Fruit fly (Drosophila melanogaster) whole organism, embryonic: ENCODE data around the gene Tango1.

ENCODE experiments used
- Atf3 ChIP-seq: fragments of 200-800 bp; sonication (Bioruptor generic); optimal IDR thresholded peaks from 3 replicates; lab custom pipeline; 2016; ENCODE audit warnings: missing biosample characterization, missing genetic modification characterization
- Awh ChIP-seq: fragments of 200-800 bp; sonication (Bioruptor generic); IDR thresholded peaks from 2 replicates; pipeline ENCODE4, ENCODE4 v1.3.6; 2022; ENCODE audit warnings: missing biosample characterization, missing genetic modification characterization
- Bteb2 ChIP-seq: fragments of 200-800 bp; sonication (Bioruptor generic); optimal IDR thresholded peaks from 2 replicates; lab custom pipeline; 2016; ENCODE audit warnings: missing biosample characterization, missing genetic modification characterization
- CG10366 ChIP-seq: fragments of 200-800 bp; sonication (Bioruptor generic); IDR thresholded peaks from 2 replicates; pipeline ENCODE4 v1.3.6; 2022; ENCODE audit warnings: missing biosample characterization, missing genetic modification characterization
- CG12236 ChIP-seq: fragments of 200-800 bp; sonication (Bioruptor generic); optimal IDR thresholded peaks from 2 replicates; lab custom pipeline; 2016; ENCODE audit warnings: missing biosample characterization, missing genetic modification characterization
- CG13123 ChIP-seq: fragments of 200-800 bp; sonication (Bioruptor generic); optimal IDR thresholded peaks from 2 replicates; lab custom pipeline; 2016; ENCODE audit warnings: missing biosample characterization, missing genetic modification characterization
- CG16815 ChIP-seq: fragments of 200-800 bp; sonication (Bioruptor generic); optimal IDR thresholded peaks from 3 replicates; lab custom pipeline; 2017; ENCODE audit warnings: missing biosample characterization, mild to moderate bottlenecking, missing genetic modification characterization
- CG1832 ChIP-seq: fragments of 200-800 bp; sonication (Bioruptor generic); optimal IDR thresholded peaks from 2 replicates; lab custom pipeline; 2017; ENCODE audit warnings: missing biosample characterization, mild to moderate bottlenecking, missing genetic modification characterization, inconsistent platforms
- CG18476 ChIP-seq: fragments of 200-800 bp; sonication (Bioruptor generic); optimal IDR thresholded peaks from 2 replicates; lab custom pipeline; 2016; ENCODE audit warnings: missing biosample characterization, mild to moderate bottlenecking, missing genetic modification characterization
- CG2875 ChIP-seq: fragments of 200-800 bp; sonication (Bioruptor generic); optimal IDR thresholded peaks from 2 replicates; lab custom pipeline; 2017; ENCODE audit warnings: missing biosample characterization, mild to moderate bottlenecking, missing genetic modification characterization, missing genetic modification reagents
- CG32772 ChIP-seq: fragments of 200-800 bp; sonication (Bioruptor generic); IDR thresholded peaks from 2 replicates; pipeline ENCODE4 v1.3.6; 2022; ENCODE audit warnings: missing biosample characterization, missing genetic modification characterization
- CG3726 ChIP-seq: fragments of 200-800 bp; sonication (Bioruptor generic); IDR thresholded peaks from 3 replicates; pipeline ENCODE4, ENCODE4 v1.3.6; 2022; ENCODE audit warnings: missing biosample characterization, missing genetic modification characterization
- CG43689 ChIP-seq: fragments of 200-800 bp; sonication (Bioruptor generic); IDR thresholded peaks from 2 replicates; pipeline ENCODE4 v1.3.6; 2022; ENCODE audit warnings: missing biosample characterization, missing genetic modification characterization
- CG7271 ChIP-seq: fragments of 200-800 bp; sonication (Bioruptor generic); optimal IDR thresholded peaks from 2 replicates; lab custom pipeline; 2018; ENCODE audit warnings: missing biosample characterization, mild to moderate bottlenecking, missing genetic modification characterization, moderate library complexity
- CG8290 ChIP-seq, 3 experiments: fragments of 200-800 bp; sonication (Bioruptor generic); optimal IDR thresholded peaks; 2 replicates each; lab custom pipeline; 2016 to 2019; ENCODE audit warnings: missing biosample characterization in 3 of 3, missing genetic modification characterization in 3 of 3, mild to moderate bottlenecking in 2 of 3, moderate library complexity in 1 of 3
- CG9609 ChIP-seq: fragments of 200-800 bp; sonication (Bioruptor generic); optimal IDR thresholded peaks from 3 replicates; lab custom pipeline; 2016; ENCODE audit warnings: missing biosample characterization, missing genetic modification characterization
- CHES-1-like ChIP-seq: fragments of 200-800 bp; sonication (Bioruptor generic); optimal IDR thresholded peaks from 2 replicates; lab custom pipeline; 2016; ENCODE audit warnings: missing biosample characterization, missing genetic modification characterization
- E2f1 ChIP-seq: fragments of 200-800 bp; sonication (Bioruptor generic); IDR thresholded peaks from 2 replicates; pipeline ENCODE4 v1.3.6; 2022; ENCODE audit warnings: missing biosample characterization, missing genetic modification characterization
- Fer2 ChIP-seq: fragments of 200-800 bp; sonication (Bioruptor generic); optimal IDR thresholded peaks from 2 replicates; lab custom pipeline; 2018; ENCODE audit warnings: missing biosample characterization, mild to moderate bottlenecking, missing genetic modification characterization, moderate library complexity
- HHEX ChIP-seq: fragments of 200-800 bp; sonication (Bioruptor generic); optimal IDR thresholded peaks from 3 replicates; lab custom pipeline; 2017; ENCODE audit warnings: missing biosample characterization, mild to moderate bottlenecking, missing genetic modification characterization, missing genetic modification reagents
- Hey ChIP-seq: fragments of 200-800 bp; sonication (Bioruptor generic); optimal IDR thresholded peaks from 3 replicates; lab custom pipeline; 2018; ENCODE audit warnings: missing biosample characterization, mild to moderate bottlenecking, missing genetic modification characterization
- MESR4 ChIP-seq: fragments of 200-800 bp; sonication (Bioruptor generic); optimal IDR thresholded peaks from 2 replicates; lab custom pipeline; 2018; ENCODE audit warnings: missing biosample characterization, mild to moderate bottlenecking, missing genetic modification characterization, moderate library complexity
- Myb ChIP-seq: fragments of 200-800 bp; sonication (Bioruptor generic); optimal IDR thresholded peaks from 2 replicates; lab custom pipeline; 2016; ENCODE audit warnings: missing biosample characterization, missing genetic modification characterization
- NC2α ChIP-seq: fragments of 200-800 bp; sonication (Bioruptor generic); optimal IDR thresholded peaks from 2 replicates; lab custom pipeline; 2016; ENCODE audit warnings: missing biosample characterization, missing genetic modification characterization
- NFAT ChIP-seq: fragments of 200-800 bp; sonication (Bioruptor generic); IDR thresholded peaks from 2 replicates; pipeline ENCODE4 v1.3.6; 2022; ENCODE audit warnings: missing biosample characterization, missing genetic modification characterization
- Oaz ChIP-seq: fragments of 200-800 bp; sonication (Bioruptor generic); IDR thresholded peaks from 2 replicates; pipeline ENCODE4 v1.3.6; 2022; ENCODE audit warnings: missing biosample characterization, missing genetic modification characterization
- Spps ChIP-seq: fragments of 200-800 bp; sonication (Bioruptor generic); optimal IDR thresholded peaks from 2 replicates; lab custom pipeline; 2018; ENCODE audit warnings: missing biosample characterization, mild to moderate bottlenecking, missing genetic modification characterization
- TFAM ChIP-seq: fragments of 200-800 bp; sonication (Bioruptor generic); optimal IDR thresholded peaks from 2 replicates; lab custom pipeline; 2017; ENCODE audit warnings: missing biosample characterization, missing genetic modification characterization, inconsistent platforms
- Xrp1 ChIP-seq: fragments of 200-800 bp; sonication (Bioruptor generic); IDR thresholded peaks from 2 replicates; pipeline ENCODE4 v1.3.6; 2022; ENCODE audit warnings: missing biosample characterization, missing genetic modification characterization
- YL-1 ChIP-seq: fragments of 200-800 bp; sonication (Bioruptor generic); optimal IDR thresholded peaks from 3 replicates; lab custom pipeline; 2017; ENCODE audit warnings: missing biosample characterization, mild to moderate bottlenecking, missing genetic modification characterization
- bcd ChIP-seq: fragments of 200-800 bp; sonication (Bioruptor generic); optimal IDR thresholded peaks from 2 replicates; lab custom pipeline; 2017; ENCODE audit warnings: missing biosample characterization, mild to moderate bottlenecking, missing genetic modification characterization
- bowl ChIP-seq: fragments of 200-800 bp; sonication (Bioruptor generic); IDR thresholded peaks from 2 replicates; pipeline ENCODE4 v1.3.6; 2022; ENCODE audit warnings: missing biosample characterization, missing genetic modification characterization
- cas ChIP-seq: fragments of 200-800 bp; sonication (Bioruptor generic); IDR thresholded peaks from 2 replicates; pipeline ENCODE4 v1.3.6; 2022; ENCODE audit warnings: missing biosample characterization, missing genetic modification characterization
- crp ChIP-seq, 2 experiments: fragments of 200-800 bp; sonication (Bioruptor generic); optimal IDR thresholded peaks; 2 replicates in 1 of 2; 3 replicates in 1 of 2; lab custom pipeline; 2017; ENCODE audit warnings: missing biosample characterization in 2 of 2, missing genetic modification characterization in 2 of 2, mild to moderate bottlenecking in 1 of 2, moderate library complexity in 1 of 2
- dan ChIP-seq: fragments of 200-800 bp; sonication (Bioruptor generic); IDR thresholded peaks from 2 replicates; pipeline ENCODE4 v1.3.6; 2022; ENCODE audit warnings: missing biosample characterization, missing genetic modification characterization
- dmrt11E ChIP-seq: fragments of 200-800 bp; sonication (Bioruptor generic); optimal IDR thresholded peaks from 3 replicates; lab custom pipeline; 2018; ENCODE audit warnings: missing biosample characterization, mild to moderate bottlenecking, missing genetic modification characterization, moderate library complexity
- dmrt99B ChIP-seq: fragments of 200-800 bp; sonication (Bioruptor generic); optimal IDR thresholded peaks from 2 replicates; lab custom pipeline; 2018; ENCODE audit warnings: missing biosample characterization, mild to moderate bottlenecking, missing genetic modification characterization, moderate library complexity
- en ChIP-seq: fragments of 200-800 bp; sonication (Bioruptor generic); optimal IDR thresholded peaks from 2 replicates; lab custom pipeline; 2016; ENCODE audit warnings: missing biosample characterization, missing genetic modification characterization
- jigr1 ChIP-seq: fragments of 200-800 bp; sonication (Bioruptor generic); IDR thresholded peaks from 3 replicates; pipeline ENCODE4 v1.3.6; 2022; ENCODE audit warnings: missing biosample characterization, missing genetic modification characterization
- lmd ChIP-seq: fragments of 200-800 bp; sonication (Bioruptor generic); IDR thresholded peaks from 2 replicates; pipeline ENCODE4 v1.3.6; 2022; ENCODE audit warnings: missing biosample characterization, missing genetic modification characterization
- luna ChIP-seq: fragments of 200-800 bp; sonication (Bioruptor generic); optimal IDR thresholded peaks from 2 replicates; lab custom pipeline; 2016; ENCODE audit warnings: missing biosample characterization, missing genetic modification characterization
- maf-S ChIP-seq: fragments of 200-800 bp; sonication (Bioruptor generic); optimal IDR thresholded peaks from 2 replicates; lab custom pipeline; 2016; ENCODE audit warnings: missing biosample characterization, missing genetic modification characterization
- pb ChIP-seq: fragments of 200-800 bp; sonication (Bioruptor generic); optimal IDR thresholded peaks from 3 replicates; lab custom pipeline; 2016; ENCODE audit warnings: missing biosample characterization, missing genetic modification characterization
- salm ChIP-seq: fragments of 200-800 bp; sonication (Bioruptor generic); optimal IDR thresholded peaks from 2 replicates; lab custom pipeline; 2018; ENCODE audit warnings: missing biosample characterization, mild to moderate bottlenecking, missing genetic modification characterization
- sim ChIP-seq: fragments of 200-800 bp; sonication (Bioruptor generic); IDR thresholded peaks from 2 replicates; pipeline ENCODE4 v1.3.6; 2022; ENCODE audit warnings: missing biosample characterization, missing genetic modification characterization
- ssp ChIP-seq: fragments of 200-800 bp; sonication (Bioruptor generic); IDR thresholded peaks from 2 replicates; pipeline ENCODE4 v1.3.6; 2022; ENCODE audit warnings: missing biosample characterization, missing genetic modification characterization
- vfl ChIP-seq: fragments of 200-800 bp; sonication (Bioruptor generic); optimal IDR thresholded peaks from 2 replicates; lab custom pipeline; 2016; ENCODE audit warnings: missing biosample characterization, missing genetic modification characterization
- wdn ChIP-seq: fragments of 200-800 bp; sonication (Bioruptor generic); IDR thresholded peaks from 2 replicates; pipeline ENCODE4 v1.3.6; 2022; ENCODE audit warnings: missing biosample characterization, missing genetic modification characterization
- zfh1 ChIP-seq: fragments of 200-800 bp; sonication (Bioruptor generic); IDR thresholded peaks from 3 replicates; pipeline ENCODE4 v1.3.6; 2022; ENCODE audit warnings: missing biosample characterization, missing genetic modification characterization
- zfh2 ChIP-seq: fragments of 200-800 bp; sonication (Bioruptor generic); optimal IDR thresholded peaks from 2 replicates; lab custom pipeline; 2016; ENCODE audit warnings: missing biosample characterization, missing genetic modification characterization

Gene Tango1

DNA sequence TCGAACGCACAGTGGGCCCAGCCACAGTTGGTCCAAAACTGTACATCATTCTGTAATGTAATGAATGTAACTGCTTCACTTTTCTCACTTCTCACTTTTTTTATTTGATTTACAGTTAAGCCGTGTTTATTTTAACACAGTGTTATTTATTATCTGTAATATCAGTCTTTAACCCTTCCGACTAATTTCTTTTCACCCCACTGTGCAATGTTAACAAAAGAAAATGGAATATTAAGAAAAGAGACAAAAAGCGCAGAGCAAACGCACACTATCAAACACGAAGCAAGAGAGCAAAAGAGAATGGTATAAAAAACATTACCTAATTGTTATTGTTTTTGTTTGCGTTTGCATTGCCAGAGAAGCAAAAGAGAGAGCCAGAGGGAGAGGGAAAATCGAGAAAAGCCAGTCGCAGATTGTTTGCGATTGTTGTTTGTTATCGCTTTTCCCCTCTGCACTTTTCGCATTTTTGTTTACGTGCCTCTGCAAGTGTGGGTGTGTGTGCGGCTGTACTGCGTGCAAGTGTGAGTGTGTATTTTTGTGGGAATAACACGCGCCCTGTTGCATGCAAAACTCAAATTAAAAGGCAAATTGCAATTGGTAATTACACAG, 2.0 kb upstream of the Tango1 start (continued):
- TF ChIP-seq en (GFP tag; lab: Kevin White, UChicago) (peak; percentile 98), zfh2 (peak; percentile 94), CG16815 (GFP tag; lab: Kevin White, UChicago) (peak; percentile 95), bcd (peak; percentile 98), Spps (tag; lab: Kevin White, UChicago) (peak; percentile 97), pb (peak; percentile 98), bowl (GFP tag; lab: Robert Waterston, UW) (peak; percentile 95), zfh1 (peak; percentile 98), CHES-1-like (peak; percentile 99), Xrp1 (GFP tag; lab: Robert Waterston, UW) (peak; percentile 98), NC2α (GFP tag; lab: Kevin White, UChicago) (peak; percentile 98), CG32772 (peak; percentile 97), CG12236 (GFP tag; lab: Kevin White, UChicago) (peak; percentile 98), HHEX (peak; percentile 98), Awh (GFP tag; lab: Robert Waterston, UW) (peak; percentile 98), NFAT (GFP tag; lab: Robert Waterston, UW) (peak; percentile 96), CG1832 (GFP tag; lab: Kevin White, UChicago) (no peak), crp (GFP tag; optimal IDR thresholded peaks at IDR 0.05; lab: Kevin White, UChicago) (peak; percentile 34 to 73), E2f1 (GFP tag; lab: Robert Waterston, UW) (peak; percentile 97), TFAM (GFP tag; lab: Kevin White, UChicago) (peak; percentile 95), wdn (GFP tag; lab: Robert Waterston, UW) (peak; percentile 94), CG8290 (GFP tag; optimal IDR thresholded peaks at IDR 0.05; lab: Kevin White, UChicago) (peak; percentile 97), CG8290 (tag; optimal IDR thresholded peaks at IDR 0.05; lab: Kevin White, UChicago) (peak; percentile 90 to 97), cas (GFP tag; lab: Robert Waterston, UW) (peak; percentile 88), CG2875 (GFP tag; lab: Kevin White, UChicago) (peak; percentile 99), Oaz (GFP tag; lab: Robert Waterston, UW) (peak; percentile 96), Myb (GFP tag; lab: Kevin White, UChicago) (peak; percentile 90), salm (peak; percentile 99), MESR4 (GFP tag; lab: Kevin White, UChicago) (peak; percentile 90), CG13123 (GFP tag; lab: Kevin White, UChicago) (peak; percentile 96), CG9609 (GFP tag; lab: Kevin White, UChicago) (peak; percentile 98), lmd (GFP tag; lab: Robert Waterston, UW) (peak; percentile 97), Hey (tag; lab: Kevin White, UChicago) (peak; percentile 80), ssp (GFP tag; lab: Robert Waterston, UW) (peak; percentile 87), Atf3 (GFP tag; lab: Kevin White, UChicago) (peak; percentile 97), CG43689 (GFP tag; lab: Robert Waterston, UW) (peak; percentile 93), CG3726 (GFP tag; lab: Robert Waterston, UW) (peak; percentile 96), dmrt99B (tag; lab: Kevin White, UChicago) (peak; percentile 99), CG18476 (GFP tag; lab: Kevin White, UChicago) (peak; percentile 98), dmrt11E (tag; lab: Kevin White, UChicago) (peak; percentile 97), dan (peak; percentile 88), sim (GFP tag; lab: Robert Waterston, UW) (peak; percentile 97), vfl (GFP tag; lab: Kevin White, UChicago) (peak; percentile 96), jigr1 (GFP tag; lab: Robert Waterston, UW) (peak; percentile 95), luna (GFP tag; lab: Kevin White, UChicago) (peak; percentile 93), Bteb2 (GFP tag; lab: Kevin White, UChicago) (peak; percentile 98), YL-1 (GFP tag; lab: Kevin White, UChicago) (peak; percentile 96), CG7271 (tag; lab: Kevin White, UChicago) (peak; percentile 93), Fer2 (tag; lab: Kevin White, UChicago) (peak; percentile 91), maf-S (GFP tag; lab: Kevin White, UChicago) (peak; percentile 98), CG10366 (GFP tag; lab: Robert Waterston, UW) (peak; percentile 97)
